Worm (Caenorhabditis elegans) whole organism, L1 larva: ENCODE results near the gene C14E2.1.

Experiments used
- C16A3.4 ChIP-seq: fragments of 150-350 bp; optimal IDR thresholded peaks from 2 replicates; lab custom pipeline; 2014; ENCODE audit warnings: missing biosample characterization, missing genetic modification characterization
- Y116A8C.19 ChIP-seq: sonication (generic microtip); optimal IDR thresholded peaks from 2 replicates; lab custom pipeline; 2016; ENCODE audit warnings: missing compliant biosample characterization, missing genetic modification characterization, borderline replicate concordance
- alr-1 ChIP-seq: fragments of 200-800 bp; sonication (Bioruptor generic); optimal IDR thresholded peaks from 2 replicates; lab custom pipeline; 2018; ENCODE audit warnings: borderline replicate concordance, mild to moderate bottlenecking, missing genetic modification characterization, missing compliant biosample characterization
- aly-2 ChIP-seq: fragments of 150-350 bp; optimal IDR thresholded peaks from 2 replicates; lab custom pipeline; 2014; ENCODE audit warnings: missing biosample characterization, missing genetic modification characterization
- ama-1 ChIP-seq: fragments of 150-350 bp; optimal IDR thresholded peaks from 2 replicates; lab custom pipeline; 2014
- blmp-1 ChIP-seq: fragments of 150-350 bp; optimal IDR thresholded peaks from 2 replicates; lab custom pipeline; 2014; ENCODE audit warnings: missing biosample characterization, missing genetic modification characterization
- ceh-8 ChIP-seq: fragments of 200-800 bp; sonication (Bioruptor generic); optimal IDR thresholded peaks from 2 replicates; lab custom pipeline; 2018; ENCODE audit warnings: mild to moderate bottlenecking, missing genetic modification characterization, moderate library complexity, missing compliant biosample characterization
- ceh-90 ChIP-seq: sonication (generic microtip); optimal IDR thresholded peaks from 2 replicates; lab custom pipeline; 2016; ENCODE audit warnings: missing genetic modification characterization, missing compliant biosample characterization
- ces-1 ChIP-seq: fragments of 150-350 bp; optimal IDR thresholded peaks from 2 replicates; lab custom pipeline; 2014; ENCODE audit warnings: missing biosample characterization, missing genetic modification reagents, missing genetic modification characterization
- dpl-1 ChIP-seq, 3 experiments: fragments of 150-350 bp in 2 of 3; sonication (generic microtip) in 1 of 3; optimal IDR thresholded peaks; 2 replicates each; lab custom pipeline; 2014 to 2017; ENCODE audit warnings: missing biosample characterization in 3 of 3, missing genetic modification characterization in 3 of 3, missing genetic modification reagents in 3 of 3
- dsc-1 ChIP-seq: sonication (generic microtip); optimal IDR thresholded peaks from 2 replicates; lab custom pipeline; 2016; ENCODE audit warnings: mild to moderate bottlenecking, missing genetic modification characterization, missing compliant biosample characterization
- efl-3 ChIP-seq: fragments of 200-800 bp; sonication (Bioruptor generic); optimal IDR thresholded peaks from 2 replicates; lab custom pipeline; 2018; ENCODE audit warnings: mild to moderate bottlenecking, missing genetic modification characterization, missing compliant biosample characterization
- egl-27 ChIP-seq, 2 experiments: fragments of 150-350 bp in 1 of 2; sonication (generic microtip); optimal IDR thresholded peaks; 3 replicates each; lab custom pipeline; 2017 to 2018; ENCODE audit warnings: missing biosample characterization in 2 of 2, missing genetic modification characterization in 2 of 2, missing genetic modification reagents in 2 of 2
- elt-2 ChIP-seq: sonication (generic microtip); optimal IDR thresholded peaks from 2 replicates; lab custom pipeline; 2016; ENCODE audit warnings: missing genetic modification characterization, mild to moderate bottlenecking, inconsistent platforms, missing compliant biosample characterization, missing genetic modification reagents
- ets-5 ChIP-seq: fragments of 200-800 bp; sonication (Bioruptor generic); IDR thresholded peaks from 2 replicates; pipeline ENCODE4 v1.3.6; 2022; ENCODE audit warnings: missing genetic modification characterization, missing compliant biosample characterization
- fkh-10 ChIP-seq: sonication (generic microtip); optimal IDR thresholded peaks from 2 replicates; lab custom pipeline; 2017; ENCODE audit warnings: missing biosample characterization, missing genetic modification reagents, missing genetic modification characterization
- fkh-4 ChIP-seq: sonication (generic microtip); optimal IDR thresholded peaks from 2 replicates; lab custom pipeline; 2016; ENCODE audit warnings: missing compliant biosample characterization, missing genetic modification characterization, borderline replicate concordance
- fkh-8 ChIP-seq: sonication (generic microtip); optimal IDR thresholded peaks from 2 replicates; lab custom pipeline; 2016; ENCODE audit warnings: mild to moderate bottlenecking, missing genetic modification characterization, missing compliant biosample characterization
- grh-1 ChIP-seq: fragments of 200-800 bp; sonication (Bioruptor generic); IDR thresholded peaks from 2 replicates; pipeline ENCODE4 v1.3.6; 2022; ENCODE audit warnings: missing genetic modification reagents, missing genetic modification characterization, missing compliant biosample characterization
- hlh-17 ChIP-seq: fragments of 200-800 bp; sonication (Bioruptor generic); optimal IDR thresholded peaks from 2 replicates; lab custom pipeline; 2018; ENCODE audit warnings: missing genetic modification characterization, mild to moderate bottlenecking, missing compliant biosample characterization, moderate library complexity, borderline replicate concordance
- hlh-4 ChIP-seq: sonication (generic microtip); optimal IDR thresholded peaks from 2 replicates; lab custom pipeline; 2016; ENCODE audit warnings: mild to moderate bottlenecking, missing genetic modification characterization, missing compliant biosample characterization
- hpl-2 ChIP-seq: fragments of 150-350 bp; optimal IDR thresholded peaks from 2 replicates; lab custom pipeline; 2014; ENCODE audit warnings: missing biosample characterization, missing genetic modification reagents, missing genetic modification characterization
- irx-1 ChIP-seq: sonication (generic microtip); optimal IDR thresholded peaks from 2 replicates; lab custom pipeline; 2016; ENCODE audit warnings: missing genetic modification characterization, missing compliant biosample characterization
- jun-1 ChIP-seq: fragments of 150-350 bp; optimal IDR thresholded peaks from 2 replicates; lab custom pipeline; 2014; ENCODE audit warnings: missing biosample characterization, missing genetic modification reagents, missing genetic modification characterization
- lin-13 ChIP-seq: fragments of 150-350 bp; optimal IDR thresholded peaks from 2 replicates; lab custom pipeline; 2014; ENCODE audit warnings: missing biosample characterization, missing genetic modification reagents, missing genetic modification characterization
- lin-15B ChIP-seq: fragments of 150-350 bp; sonication (generic microtip); optimal IDR thresholded peaks from 3 replicates; lab custom pipeline; 2014; ENCODE audit warnings: missing biosample characterization, missing genetic modification characterization
- lir-3 ChIP-seq: sonication (generic microtip); optimal IDR thresholded peaks from 2 replicates; lab custom pipeline; 2016; ENCODE audit warnings: mild to moderate bottlenecking, missing genetic modification characterization, moderate library complexity, missing compliant biosample characterization; ENCODE audit not compliant: poor library complexity
- lsy-2 ChIP-seq, 2 experiments: fragments of 150-350 bp; optimal IDR thresholded peaks; 2 replicates each; lab custom pipeline; 2014; ENCODE audit warnings: missing biosample characterization in 2 of 2, missing genetic modification characterization in 2 of 2
- mab-9 ChIP-seq: fragments of 200-800 bp; sonication (Bioruptor generic); IDR thresholded peaks from 2 replicates; pipeline ENCODE4 v1.3.6; 2022; ENCODE audit warnings: missing genetic modification reagents, missing genetic modification characterization, missing compliant biosample characterization
- mdl-1 ChIP-seq, 2 experiments: fragments of 150-350 bp; optimal IDR thresholded peaks; 2 replicates each; lab custom pipeline; 2014 to 2017; ENCODE audit warnings: missing biosample characterization in 2 of 2, missing genetic modification characterization in 2 of 2, inconsistent platforms in 1 of 2
- mep-1 ChIP-seq: fragments of 150-350 bp; optimal IDR thresholded peaks from 2 replicates; lab custom pipeline; 2014; ENCODE audit warnings: missing biosample characterization, missing genetic modification characterization
- nhr-11 ChIP-seq: fragments of 150-350 bp; optimal IDR thresholded peaks from 2 replicates; lab custom pipeline; 2014; ENCODE audit warnings: missing biosample characterization, missing genetic modification characterization
- nhr-19 ChIP-seq: fragments of 200-800 bp; sonication (Bioruptor generic); conservative IDR thresholded peaks from 2 replicates; pipeline ENCODE4 v1.3.6; 2022; ENCODE audit warnings: missing genetic modification characterization, missing compliant biosample characterization
- nhr-71 ChIP-seq: sonication (generic microtip); optimal IDR thresholded peaks from 2 replicates; lab custom pipeline; 2016; ENCODE audit warnings: mild to moderate bottlenecking, missing genetic modification characterization, moderate library complexity, missing compliant biosample characterization
- nhr-76 ChIP-seq: sonication (generic microtip); optimal IDR thresholded peaks from 2 replicates; lab custom pipeline; 2017; ENCODE audit warnings: missing biosample characterization, missing genetic modification characterization
- nhr-77 ChIP-seq: fragments of 150-350 bp; optimal IDR thresholded peaks from 2 replicates; lab custom pipeline; 2014; ENCODE audit warnings: missing biosample characterization, missing genetic modification characterization
- nhr-85 ChIP-seq: sonication (generic microtip); peaks from one replicate; lab custom pipeline; 2016; ENCODE audit warnings: missing genetic modification characterization, inconsistent platforms, missing compliant biosample characterization
- pag-3 ChIP-seq: sonication (generic microtip); optimal IDR thresholded peaks from 2 replicates; lab custom pipeline; 2017; ENCODE audit warnings: missing genetic modification characterization, mild to moderate bottlenecking, missing compliant biosample characterization, antibody characterized with exemption, borderline replicate concordance; ENCODE audit not compliant: insufficient read depth
- pqm-1 ChIP-seq: sonication (generic microtip); optimal IDR thresholded peaks from 3 replicates; lab custom pipeline; 2017; ENCODE audit warnings: missing biosample characterization, missing genetic modification characterization
- snpc-4 ChIP-seq: fragments of 150-350 bp; optimal IDR thresholded peaks from 2 replicates; lab custom pipeline; 2014; ENCODE audit warnings: missing biosample characterization, missing genetic modification characterization
- snu-23 ChIP-seq: sonication (generic microtip); optimal IDR thresholded peaks from 2 replicates; lab custom pipeline; 2016; ENCODE audit warnings: missing genetic modification characterization, missing compliant biosample characterization
- sptf-1 ChIP-seq: fragments of 150-350 bp; optimal IDR thresholded peaks from 2 replicates; lab custom pipeline; 2014; ENCODE audit warnings: missing biosample characterization, missing genetic modification characterization
- sup-37 ChIP-seq: fragments of 200-800 bp; sonication (Bioruptor generic); optimal IDR thresholded peaks from 2 replicates; lab custom pipeline; 2018; ENCODE audit warnings: mild to moderate bottlenecking, missing genetic modification characterization, missing compliant biosample characterization
- swsn-7 ChIP-seq: sonication (generic microtip); optimal IDR thresholded peaks from 2 replicates; lab custom pipeline; 2016; ENCODE audit warnings: missing genetic modification characterization, missing compliant biosample characterization
- tbx-2 ChIP-seq: sonication (generic microtip); optimal IDR thresholded peaks from 2 replicates; lab custom pipeline; 2016; ENCODE audit warnings: missing genetic modification characterization, missing compliant biosample characterization
- unc-130 ChIP-seq: fragments of 150-350 bp; optimal IDR thresholded peaks from 2 replicates; lab custom pipeline; 2017; ENCODE audit warnings: missing biosample characterization, missing genetic modification characterization, inconsistent platforms
- unc-30 ChIP-seq: sonication (generic microtip); optimal IDR thresholded peaks from 2 replicates; lab custom pipeline; 2017; ENCODE audit warnings: missing biosample characterization, missing genetic modification characterization
- unc-86 ChIP-seq: sonication (generic microtip); optimal IDR thresholded peaks from 2 replicates; lab custom pipeline; 2016; ENCODE audit warnings: missing genetic modification characterization, missing compliant biosample characterization
- unc-98 ChIP-seq: fragments of 200-800 bp; sonication (Bioruptor generic); IDR thresholded peaks from 2 replicates; pipeline ENCODE4 v1.3.6; 2022; ENCODE audit warnings: missing genetic modification characterization, missing compliant biosample characterization
- vab-15 ChIP-seq: sonication (generic microtip); optimal IDR thresholded peaks from 2 replicates; lab custom pipeline; 2017; ENCODE audit warnings: missing genotype, mild to moderate bottlenecking, missing genetic modification characterization, missing compliant biosample characterization
- ztf-4 ChIP-seq: fragments of 150-350 bp; optimal IDR thresholded peaks from 2 replicates; lab custom pipeline; 2014; ENCODE audit warnings: missing biosample characterization, missing genetic modification characterization

Gene C14E2.1

DNA sequence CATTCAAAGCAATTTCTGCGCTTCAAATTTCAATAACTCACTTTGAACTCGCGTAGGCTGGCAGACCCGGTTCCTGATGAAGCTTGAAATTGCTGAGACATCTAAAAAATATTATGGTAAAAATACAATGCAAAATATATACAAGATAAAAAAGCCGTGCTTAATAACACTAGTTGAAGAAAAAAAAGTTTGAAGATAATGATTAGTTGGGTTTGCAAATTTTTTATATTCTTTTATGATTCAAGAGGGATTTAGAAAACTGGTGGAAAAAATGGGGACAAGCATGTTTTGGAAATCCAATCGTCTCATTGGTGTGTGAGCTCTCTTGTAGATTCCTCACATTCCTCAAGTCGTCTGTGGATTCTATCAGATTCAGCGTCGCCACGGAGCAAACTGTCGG, 26.4 kb downstream of the C14E2.1 start, which contains the start of gene ceh-21:
Gene ceh-21 (minus strand): TSS at position 101 of the 400 bp plus-strand sequence.
- TF ChIP-seq snpc-4 (tag; lab: Kevin White, UChicago) = no peak
- TF ChIP-seq ceh-90 (tag; lab: Kevin White, UChicago) = no peak
- TF ChIP-seq sptf-1 = no peak
- TF ChIP-seq egl-27 (tag; optimal IDR thresholded peaks at IDR 0.05; lab: Kevin White, UChicago) = no peak
- no peak for TF ChIP-seq unc-86
- no peak for TF ChIP-seq lir-3 (tag; lab: Kevin White, UChicago)
- TF ChIP-seq nhr-76 (tag; lab: Kevin White, UChicago) = no peak
- no peak for TF ChIP-seq nhr-19 (GFP tag; lab: Robert Waterston, UW)
- no peak for TF ChIP-seq hlh-4 (tag; lab: Kevin White, UChicago)
- no peak for TF ChIP-seq dpl-1 (GFP tag; optimal IDR thresholded peaks at IDR 0.05; lab: Kevin White, UChicago)
- TF ChIP-seq snu-23 = no peak
- no peak for TF ChIP-seq unc-130 (tag; lab: Kevin White, UChicago)
- no peak for TF ChIP-seq blmp-1 (tag; lab: Kevin White, UChicago)
- TF ChIP-seq hlh-17 (GFP tag; lab: Kevin White, UChicago) = no peak
- no peak for TF ChIP-seq alr-1 (tag; lab: Kevin White, UChicago)
- TF ChIP-seq ztf-4 = no peak
- TF ChIP-seq lin-13 (GFP tag; lab: Kevin White, UChicago) = no peak
- no peak for TF ChIP-seq elt-2 (tag; lab: Kevin White, UChicago)

- no peak for TF ChIP-seq pag-3 (tag; lab: Kevin White, UChicago)
- TF ChIP-seq ets-5 (GFP tag; lab: Robert Waterston, UW) = no peak
- no peak for TF ChIP-seq fkh-10 (GFP tag; lab: Kevin White, UChicago)
- TF ChIP-seq ceh-8 = no peak
- TF ChIP-seq C16A3.4 (tag; lab: Kevin White, UChicago) = no peak
- no peak for TF ChIP-seq nhr-11
- peak; percentile 7 for TF ChIP-seq jun-1 (tag; lab: Kevin White, UChicago)
- TF ChIP-seq unc-30 (tag; lab: Kevin White, UChicago) = no peak
- no peak for TF ChIP-seq aly-2 (tag; lab: Kevin White, UChicago)
- no peak for TF ChIP-seq mdl-1 (tag; optimal IDR thresholded peaks at IDR 0.05; lab: Kevin White, UChicago)
- TF ChIP-seq unc-130 (tag; lab: Kevin White, UChicago) = no peak
- peak; percentile 43 for TF ChIP-seq tbx-2
- TF ChIP-seq nhr-77 (tag; lab: Kevin White, UChicago) = no peak
- TF ChIP-seq egl-27 (tag; optimal IDR thresholded peaks at IDR 0.05; lab: Kevin White, UChicago) = no peak
- TF ChIP-seq snu-23 = peak; percentile 23
- peak; percentile 11 for TF ChIP-seq swsn-7 (tag; lab: Kevin White, UChicago)
- TF ChIP-seq lir-3 (tag; lab: Kevin White, UChicago) = peak; percentile 65
- TF ChIP-seq sup-37 (GFP tag; lab: Kevin White, UChicago) = no peak
- peak; percentile 54 for TF ChIP-seq nhr-71
- TF ChIP-seq pqm-1 (tag; lab: Kevin White, UChicago) = no peak
- no peak for TF ChIP-seq unc-98
- TF ChIP-seq fkh-4 (tag; lab: Kevin White, UChicago) = no peak
- no peak for TF ChIP-seq lsy-2 (tag; optimal IDR thresholded peaks at IDR 0.05; lab: Kevin White, UChicago)
- TF ChIP-seq mep-1 = peak; percentile 41
- peak; percentile 66 for TF ChIP-seq nhr-85 (tag; lab: Kevin White, UChicago)
- TF ChIP-seq lin-15B = peak; percentile 59
- TF ChIP-seq unc-86 = no peak
- peak; percentile 15 for TF ChIP-seq dsc-1 (tag; lab: Kevin White, UChicago)
- no peak for TF ChIP-seq ces-1 (GFP tag; lab: Kevin White, UChicago)
- TF ChIP-seq fkh-8 (tag; lab: Kevin White, UChicago) = peak; percentile 31
- peak; percentile 17 for TF ChIP-seq irx-1 (tag; lab: Kevin White, UChicago)
- peak; percentile 25; the same call in 1 of the 2 replicates for TF ChIP-seq grh-1 (GFP tag; lab: Robert Waterston, UW)
- no peak for TF ChIP-seq hpl-2
- no peak for TF ChIP-seq hlh-17 (GFP tag; lab: Kevin White, UChicago)
- TF ChIP-seq alr-1 (tag; lab: Kevin White, UChicago) = no peak
- TF ChIP-seq mab-9 = no peak
- TF ChIP-seq vab-15 (tag; lab: Kevin White, UChicago) = peak; percentile 10
- no peak for TF ChIP-seq efl-3 (GFP tag; lab: Kevin White, UChicago)
- no peak for TF ChIP-seq ama-1
- no peak for TF ChIP-seq Y116A8C.19 (tag; lab: Kevin White, UChicago)
Measured at ce11 chrX:1853596-1853995, 27.3 kb downstream of the C14E2.1 start, which contains the start of gene T26C11.9. Gene T26C11.9 (minus strand): TSS chrX:1853849.
